Fruit fly (Drosophila melanogaster) whole organism, prepupa: ENCODE data around the gene pod1.

Source experiments
- Blimp-1 ChIP-seq: fragments of 200-800 bp; sonication (Bioruptor generic); optimal IDR thresholded peaks from 3 replicates; lab custom pipeline; 2017; ENCODE audit warnings: missing biosample characterization, missing genetic modification characterization, mild to moderate bottlenecking, moderate library complexity, missing genetic modification reagents
- CG10631 ChIP-seq: fragments of 200-800 bp; sonication (Bioruptor generic); optimal IDR thresholded peaks from 2 replicates; lab custom pipeline; 2016; ENCODE audit warnings: missing biosample characterization, missing genetic modification characterization
- CG10669 ChIP-seq: fragments of 200-800 bp; sonication (Bioruptor generic); optimal IDR thresholded peaks from 3 replicates; lab custom pipeline; 2018; ENCODE audit warnings: missing biosample characterization, mild to moderate bottlenecking, missing genetic modification characterization, moderate library complexity
- CG11294 ChIP-seq: fragments of 200-800 bp; sonication (Bioruptor generic); IDR thresholded peaks from 2 replicates; pipeline ENCODE4 v1.3.6; 2022; ENCODE audit warnings: missing biosample characterization, missing genetic modification characterization
- CG11762 ChIP-seq: fragments of 200-800 bp; sonication (Bioruptor generic); optimal IDR thresholded peaks from 3 replicates; lab custom pipeline; 2016; ENCODE audit warnings: missing biosample characterization, missing genetic modification characterization; ENCODE audit not compliant: insufficient read depth
- CG11902 ChIP-seq: fragments of 200-800 bp; sonication (Bioruptor generic); optimal IDR thresholded peaks from 3 replicates; lab custom pipeline; 2016; ENCODE audit warnings: missing biosample characterization, missing genetic modification characterization
- CG1621 ChIP-seq: fragments of 200-800 bp; sonication (Bioruptor generic); optimal IDR thresholded peaks from 3 replicates; lab custom pipeline; 2018; ENCODE audit warnings: missing biosample characterization, mild to moderate bottlenecking, missing genetic modification characterization
- CG16779 ChIP-seq: fragments of 200-800 bp; sonication (Bioruptor generic); optimal IDR thresholded peaks from 3 replicates; lab custom pipeline; 2017; ENCODE audit warnings: missing biosample characterization, mild to moderate bottlenecking, missing genetic modification characterization
- CG31627 ChIP-seq: fragments of 200-800 bp; sonication (Bioruptor generic); optimal IDR thresholded peaks from 3 replicates; lab custom pipeline; 2016; ENCODE audit warnings: missing biosample characterization, missing genetic modification characterization
- CG32006 ChIP-seq: fragments of 200-800 bp; sonication (Bioruptor generic); optimal IDR thresholded peaks from 3 replicates; lab custom pipeline; 2017; ENCODE audit warnings: missing biosample characterization, mild to moderate bottlenecking, missing genetic modification characterization
- CG3919 ChIP-seq: fragments of 200-800 bp; sonication (Bioruptor generic); optimal IDR thresholded peaks from 3 replicates; lab custom pipeline; 2016; ENCODE audit warnings: missing biosample characterization, missing genetic modification characterization
- CG4318 ChIP-seq: fragments of 200-800 bp; sonication (Bioruptor generic); optimal IDR thresholded peaks from 3 replicates; lab custom pipeline; 2017; ENCODE audit warnings: missing biosample characterization, mild to moderate bottlenecking, missing genetic modification characterization
- CG6276 ChIP-seq: fragments of 200-800 bp; sonication (Bioruptor generic); optimal IDR thresholded peaks from 2 replicates; lab custom pipeline; 2017; ENCODE audit warnings: missing biosample characterization, mild to moderate bottlenecking, missing genetic modification characterization
- CG6792 ChIP-seq: fragments of 200-800 bp; sonication (Bioruptor generic); optimal IDR thresholded peaks from 3 replicates; lab custom pipeline; 2016; ENCODE audit warnings: missing biosample characterization, missing genetic modification characterization
- CG6808 ChIP-seq: fragments of 200-800 bp; sonication (Bioruptor generic); optimal IDR thresholded peaks from 3 replicates; lab custom pipeline; 2017; ENCODE audit warnings: missing biosample characterization, missing genetic modification characterization, mild to moderate bottlenecking, moderate library complexity, missing genetic modification reagents
- CG6854 ChIP-seq: fragments of 200-800 bp; sonication (Bioruptor generic); optimal IDR thresholded peaks from 2 replicates; lab custom pipeline; 2017; ENCODE audit warnings: missing biosample characterization, mild to moderate bottlenecking, missing genetic modification characterization
- CG7368 ChIP-seq: fragments of 200-800 bp; sonication (Bioruptor generic); optimal IDR thresholded peaks from 3 replicates; lab custom pipeline; 2016; ENCODE audit warnings: missing biosample characterization, missing genetic modification characterization
- CG8119 ChIP-seq: fragments of 200-800 bp; sonication (Bioruptor generic); IDR thresholded peaks from 3 replicates; pipeline ENCODE4 v1.3.6; 2022; ENCODE audit warnings: missing biosample characterization, missing genetic modification characterization
- CG8319 ChIP-seq: fragments of 200-800 bp; sonication (Bioruptor generic); optimal IDR thresholded peaks from 3 replicates; lab custom pipeline; 2016; ENCODE audit warnings: missing biosample characterization, missing genetic modification characterization
- Eip75B ChIP-seq: fragments of 200-800 bp; sonication (Bioruptor generic); optimal IDR thresholded peaks from 3 replicates; lab custom pipeline; 2016; ENCODE audit warnings: missing biosample characterization, missing genetic modification characterization
- Eip78C ChIP-seq: fragments of 200-800 bp; sonication (Bioruptor generic); peaks from one replicate; lab custom pipeline; 2016; ENCODE audit warnings: missing biosample characterization, missing genetic modification characterization
- Eip93F ChIP-seq: fragments of 200-800 bp; sonication (Bioruptor generic); optimal IDR thresholded peaks from 2 replicates; lab custom pipeline; 2016; ENCODE audit warnings: missing biosample characterization, mild to moderate bottlenecking, missing genetic modification characterization
- Ets21C ChIP-seq: fragments of 200-800 bp; sonication (Bioruptor generic); optimal IDR thresholded peaks from 3 replicates; lab custom pipeline; 2016; ENCODE audit warnings: missing biosample characterization, missing genetic modification characterization
- Ets96B ChIP-seq: fragments of 200-800 bp; optimal IDR thresholded peaks from 2 replicates; lab custom pipeline; 2019; ENCODE audit warnings: missing biosample characterization, mild to moderate bottlenecking, missing genetic modification characterization, moderate library complexity
- Hr38 ChIP-seq: sonication (Bioruptor generic); optimal IDR thresholded peaks from 2 replicates; lab custom pipeline; 2016; ENCODE audit warnings: missing biosample characterization, missing genetic modification characterization
- Hr4 ChIP-seq: fragments of 200-800 bp; sonication (Bioruptor generic); optimal IDR thresholded peaks from 3 replicates; lab custom pipeline; 2016; ENCODE audit warnings: missing biosample characterization, missing genetic modification characterization
- Lpt ChIP-seq: fragments of 200-800 bp; sonication (Bioruptor generic); optimal IDR thresholded peaks from 3 replicates; lab custom pipeline; 2016; ENCODE audit warnings: missing biosample characterization, missing genetic modification characterization
- Met ChIP-seq: fragments of 200-800 bp; sonication (Bioruptor generic); optimal IDR thresholded peaks from 3 replicates; lab custom pipeline; 2016; ENCODE audit warnings: missing biosample characterization, missing genetic modification characterization
- Sox102F ChIP-seq: fragments of 200-800 bp; sonication (Bioruptor generic); optimal IDR thresholded peaks from 2 replicates; lab custom pipeline; 2016; ENCODE audit warnings: missing biosample characterization, mild to moderate bottlenecking, missing genetic modification characterization
- Sox14 ChIP-seq: fragments of 200-800 bp; sonication (Bioruptor generic); optimal IDR thresholded peaks from 3 replicates; lab custom pipeline; 2016; ENCODE audit warnings: missing biosample characterization, missing genetic modification characterization
- Sox15 ChIP-seq: fragments of 200-800 bp; sonication (Bioruptor generic); optimal IDR thresholded peaks from 3 replicates; lab custom pipeline; 2016; ENCODE audit warnings: missing biosample characterization, missing genetic modification characterization
- achi ChIP-seq: fragments of 200-800 bp; sonication (Bioruptor generic); optimal IDR thresholded peaks from 3 replicates; lab custom pipeline; 2016; ENCODE audit warnings: missing biosample characterization, missing genetic modification characterization
- acj6 ChIP-seq: fragments of 200-800 bp; sonication (Bioruptor generic); optimal IDR thresholded peaks from 3 replicates; lab custom pipeline; 2016; ENCODE audit warnings: missing biosample characterization, missing genetic modification characterization
- cyc ChIP-seq: fragments of 200-800 bp; sonication (Bioruptor generic); optimal IDR thresholded peaks from 3 replicates; lab custom pipeline; 2016; ENCODE audit warnings: missing biosample characterization, missing genetic modification characterization
- dac ChIP-seq: fragments of 200-800 bp; sonication (Bioruptor generic); optimal IDR thresholded peaks from 2 replicates; lab custom pipeline; 2017; ENCODE audit warnings: missing biosample characterization, mild to moderate bottlenecking, missing genetic modification characterization
- dsx ChIP-seq: fragments of 200-800 bp; optimal IDR thresholded peaks from 3 replicates; lab custom pipeline; 2019; ENCODE audit warnings: missing biosample characterization, mild to moderate bottlenecking, missing genetic modification characterization, moderate library complexity; ENCODE audit not compliant: poor library complexity, severe bottlenecking
- esn ChIP-seq: fragments of 200-800 bp; sonication (Bioruptor generic); optimal IDR thresholded peaks from 2 replicates; lab custom pipeline; 2016; ENCODE audit warnings: missing biosample characterization, mild to moderate bottlenecking, missing genetic modification characterization, moderate library complexity
- fd59A ChIP-seq: fragments of 200-800 bp; sonication (Bioruptor generic); optimal IDR thresholded peaks from 2 replicates; lab custom pipeline; 2017; ENCODE audit warnings: missing biosample characterization, mild to moderate bottlenecking, missing genetic modification characterization, missing genetic modification reagents
- fkh ChIP-seq: fragments of 200-800 bp; sonication (Bioruptor generic); optimal IDR thresholded peaks from 3 replicates; lab custom pipeline; 2017; ENCODE audit warnings: missing biosample characterization, mild to moderate bottlenecking, missing genetic modification characterization, moderate library complexity
- lz ChIP-seq: fragments of 200-800 bp; sonication (Bioruptor generic); optimal IDR thresholded peaks from 3 replicates; lab custom pipeline; 2016; ENCODE audit warnings: missing biosample characterization, missing genetic modification characterization
- net ChIP-seq: fragments of 200-800 bp; sonication (Bioruptor generic); optimal IDR thresholded peaks from 3 replicates; lab custom pipeline; 2016; ENCODE audit warnings: missing biosample characterization, missing genetic modification characterization
- pdm3 ChIP-seq: fragments of 200-800 bp; sonication (Bioruptor generic); optimal IDR thresholded peaks from 3 replicates; lab custom pipeline; 2016; ENCODE audit warnings: missing biosample characterization, missing genetic modification characterization
- salr ChIP-seq, 2 experiments: fragments of 200-800 bp; sonication (Bioruptor generic); optimal IDR thresholded peaks; 3 replicates each; lab custom pipeline; 2016 to 2018; ENCODE audit warnings: missing biosample characterization in 2 of 2, missing genetic modification characterization in 2 of 2, mild to moderate bottlenecking in 1 of 2
- spab ChIP-seq: fragments of 200-800 bp; sonication (Bioruptor generic); optimal IDR thresholded peaks from 2 replicates; lab custom pipeline; 2017; ENCODE audit warnings: missing biosample characterization, mild to moderate bottlenecking, missing genetic modification characterization, missing genetic modification reagents
- ss ChIP-seq, 2 experiments: fragments of 200-800 bp; sonication (Bioruptor generic); optimal IDR thresholded peaks; 2 replicates in 1 of 2; 3 replicates in 1 of 2; lab custom pipeline; 2017 to 2018; ENCODE audit warnings: mild to moderate bottlenecking in 2 of 2, missing biosample characterization in 2 of 2, missing genetic modification characterization in 2 of 2, moderate library complexity in 1 of 2
- svp ChIP-seq: fragments of 200-800 bp; sonication (Bioruptor generic); peaks from one replicate; lab custom pipeline; 2016; ENCODE audit warnings: missing biosample characterization, missing genetic modification characterization
- topi ChIP-seq: fragments of 200-800 bp; sonication (Bioruptor generic); optimal IDR thresholded peaks from 3 replicates; lab custom pipeline; 2016; ENCODE audit warnings: missing biosample characterization, missing genetic modification characterization
- vri ChIP-seq: fragments of 200-800 bp; sonication (Bioruptor generic); optimal IDR thresholded peaks from 3 replicates; lab custom pipeline; 2016; ENCODE audit warnings: missing biosample characterization, mild to moderate bottlenecking, missing genetic modification characterization

pod1 gene

DNA sequence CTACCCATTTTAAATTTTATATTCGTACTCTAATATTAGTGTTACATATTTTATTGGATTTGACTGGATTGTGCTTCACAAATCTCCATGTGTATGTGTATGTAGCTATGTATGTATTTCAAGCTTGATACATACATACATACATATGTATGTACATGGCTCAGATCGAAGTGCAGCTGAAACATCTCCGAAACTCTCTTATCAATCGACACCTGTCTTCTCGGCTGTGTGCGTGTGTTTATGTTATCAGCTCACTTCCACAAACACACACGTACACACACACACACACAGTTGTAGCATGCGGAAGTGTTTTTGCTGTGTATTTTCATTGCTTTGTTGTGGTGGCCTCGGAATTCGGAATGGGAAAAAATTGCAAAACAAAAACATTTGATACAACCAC lies 55.8 kb downstream of the pod1 start:
- TF ChIP-seq ss (GFP tag; optimal IDR thresholded peaks at IDR 0.05; lab: Kevin White, UChicago) (no peak), Eip78C (peak; percentile 11), CG1621 (no peak), Sox14 (GFP tag; lab: Kevin White, UChicago) (no peak), acj6 (GFP tag; lab: Kevin White, UChicago) (no peak), lz (no peak), Sox102F (GFP tag; lab: Kevin White, UChicago) (no peak), CG6276 (GFP tag; lab: Kevin White, UChicago) (no peak), spab (GFP tag; lab: Kevin White, UChicago) (no peak)
- TF ChIP-seq, all 60 proteins: peak for 1

DNA sequence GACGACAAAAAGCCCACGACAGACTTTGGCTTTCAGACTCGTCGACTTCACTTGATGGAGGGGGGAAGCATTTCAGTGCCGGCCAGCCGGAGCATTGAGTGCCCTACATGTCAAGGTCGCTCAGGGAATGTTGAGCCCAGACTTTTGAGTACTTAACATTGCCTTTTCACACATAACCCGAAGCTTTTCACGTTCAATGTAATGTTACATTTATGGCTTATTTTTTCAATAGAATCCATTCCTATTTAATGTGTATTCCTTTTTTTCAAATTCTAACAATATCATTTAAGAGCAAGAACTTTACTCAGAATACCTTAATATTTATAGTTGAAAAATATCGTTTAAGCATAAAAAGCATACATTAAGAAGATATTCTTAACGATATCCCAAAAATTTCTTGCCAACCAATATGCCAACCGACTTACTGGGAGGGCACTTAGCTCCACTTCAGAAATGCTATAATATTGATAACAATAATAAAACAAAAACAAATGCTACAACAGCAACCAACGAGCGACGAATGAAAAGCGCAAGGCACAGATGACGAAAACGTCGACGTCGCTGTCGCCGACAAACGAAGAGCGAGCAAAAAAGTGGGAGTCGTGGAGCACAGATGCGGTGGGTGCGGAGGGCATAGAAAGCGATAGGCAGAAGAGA lies 56.4 kb downstream of the pod1 start:
- peak; percentile 71 for TF ChIP-seq CG16779 (tag; lab: Kevin White, UChicago)
- TF ChIP-seq Hr38 (GFP tag; lab: Kevin White, UChicago) = no peak
- TF ChIP-seq Met (GFP tag; lab: Kevin White, UChicago) = peak; percentile 82
- peak; percentile 41 for TF ChIP-seq CG32006
- peak; percentile 63 for TF ChIP-seq CG11294 (GFP tag; lab: Robert Waterston, UW)
- peak; percentile 82 for TF ChIP-seq CG11902
- no peak for TF ChIP-seq dsx
- peak; percentile 75 for TF ChIP-seq CG8319 (GFP tag; lab: Kevin White, UChicago)
- TF ChIP-seq Ets96B = peak; percentile 72
- TF ChIP-seq net (GFP tag; lab: Kevin White, UChicago) = peak; percentile 30
- TF ChIP-seq spab (GFP tag; lab: Kevin White, UChicago) = peak; percentile 74
- peak; percentile 9 for TF ChIP-seq CG4318 (GFP tag; lab: Kevin White, UChicago)
- no peak; the same call in 2 of the 3 replicates for TF ChIP-seq CG8119 (GFP tag; lab: Robert Waterston, UW)
- TF ChIP-seq fkh = no peak
- no peak for TF ChIP-seq Eip93F (GFP tag; lab: Kevin White, UChicago)
- TF ChIP-seq Hr4 (GFP tag; lab: Kevin White, UChicago) = peak; percentile 87
- peak; percentile 88 for TF ChIP-seq CG6808 (GFP tag; lab: Kevin White, UChicago)
- TF ChIP-seq Sox102F (GFP tag; lab: Kevin White, UChicago) = peak; percentile 31
- peak; percentile 13 for TF ChIP-seq CG6792 (GFP tag; lab: Kevin White, UChicago)
- TF ChIP-seq salr (GFP tag; optimal IDR thresholded peaks at IDR 0.05; lab: Kevin White, UChicago) = peak in 1 of 2 experiments; percentile 81
- TF ChIP-seq Eip75B = peak; percentile 89
- TF ChIP-seq cyc = peak; percentile 88
- TF ChIP-seq Sox15 = no peak
- peak; percentile 82 for TF ChIP-seq svp (GFP tag; lab: Kevin White, UChicago)
- TF ChIP-seq lz = peak; percentile 83
- TF ChIP-seq fd59A (GFP tag; lab: Kevin White, UChicago) = peak; percentile 9
- TF ChIP-seq Blimp-1 (GFP tag; lab: Kevin White, UChicago) = peak; percentile 78
- peak; percentile 63 for TF ChIP-seq esn
- peak; percentile 67 for TF ChIP-seq CG11762
- TF ChIP-seq Lpt (GFP tag; lab: Kevin White, UChicago) = no peak
- peak; percentile 90 for TF ChIP-seq topi (GFP tag; lab: Kevin White, UChicago)
- TF ChIP-seq CG10631 (GFP tag; lab: Kevin White, UChicago) = peak; percentile 45
- peak; percentile 64 for TF ChIP-seq CG6854
- no peak for TF ChIP-seq Sox14 (GFP tag; lab: Kevin White, UChicago)
- no peak for TF ChIP-seq CG1621
- peak; percentile 78 for TF ChIP-seq CG10669 (GFP tag; lab: Kevin White, UChicago)
- TF ChIP-seq achi (GFP tag; lab: Kevin White, UChicago) = peak; percentile 28
- peak; percentile 84 for TF ChIP-seq CG3919 (GFP tag; lab: Kevin White, UChicago)
- TF ChIP-seq dac (GFP tag; lab: Kevin White, UChicago) = no peak
- TF ChIP-seq pdm3 (GFP tag; lab: Kevin White, UChicago) = peak; percentile 41
- peak; percentile 68 for TF ChIP-seq CG7368 (GFP tag; lab: Kevin White, UChicago)
- peak; percentile 23 for TF ChIP-seq CG31627 (GFP tag; lab: Kevin White, UChicago)
- TF ChIP-seq Ets21C (GFP tag; lab: Kevin White, UChicago) = no peak
- peak; percentile 77 for TF ChIP-seq vri (GFP tag; lab: Kevin White, UChicago)
